Worm (Caenorhabditis elegans): ENCODE data around the gene crp-1.
A peak's percentile ranks its signal among the peaks of the same experiment; 100 is the strongest.

The crp-1 gene

DNA sequence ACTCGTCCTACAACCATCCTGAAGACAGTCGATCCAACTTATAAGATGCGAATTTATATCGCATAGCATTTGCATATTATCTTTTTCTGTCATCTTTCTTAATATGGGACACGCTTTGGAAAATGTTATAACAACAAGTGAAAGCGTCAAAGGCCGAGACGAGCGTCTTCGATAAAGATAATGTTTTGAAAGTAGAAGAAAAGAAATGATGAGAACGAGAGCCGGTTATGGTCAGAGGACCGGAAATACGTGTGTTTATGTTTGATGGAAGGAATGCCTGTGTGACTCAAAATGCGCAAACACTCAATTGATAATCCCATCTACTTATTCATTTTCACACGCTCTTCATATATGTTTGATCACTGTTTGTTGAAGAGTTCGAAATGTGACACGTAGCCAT is 24.6 kb downstream of the crp-1 start, which contains the start of gene C35A5.11:
TSS of gene C35A5.11 (minus strand) at position 101 of the 400 bp plus-strand sequence.
- no peak for TF ChIP-seq med-1 (GFP tag; optimal IDR thresholded peaks at IDR 0.05; ENCODE audit: insufficient read depth)
- no peak for TF ChIP-seq T22C8.4 (GFP tag; IDR thresholded peaks at IDR 0.05)
- no peak for TF ChIP-seq klf-2 (GFP tag; conservative IDR thresholded peaks at IDR 0.05)
- TF ChIP-seq cog-1 (tag; optimal IDR thresholded peaks at IDR 0.05) = no peak
- no peak for TF ChIP-seq tab-1 (GFP tag; IDR thresholded peaks at IDR 0.05)

- TF ChIP-seq tab-1 (GFP tag; IDR thresholded peaks at IDR 0.05) (no peak), ref-1 (GFP tag; conservative IDR thresholded peaks at IDR 0.05) (no peak), ztf-29 (GFP tag; IDR thresholded peaks at IDR 0.05) (no peak), klf-2 (GFP tag; conservative IDR thresholded peaks at IDR 0.05) (no peak), ztf-23 (GFP tag; IDR thresholded peaks at IDR 0.05) (no peak), T22C8.4 (GFP tag; IDR thresholded peaks at IDR 0.05) (no peak), med-1 (GFP tag; optimal IDR thresholded peaks at IDR 0.05; ENCODE audit: insufficient read depth) (no peak), flt-1 (GFP tag; IDR thresholded peaks at IDR 0.05) (no peak), cog-1 (tag; optimal IDR thresholded peaks at IDR 0.05) (no peak)
These were observed 25.5 kb downstream of the crp-1 start, which contains the start of gene C35A5.10 for ce11 chrV:10503893-10504292. Gene C35A5.10, plus strand, starts transcription at chrV:10504193.

DNA sequence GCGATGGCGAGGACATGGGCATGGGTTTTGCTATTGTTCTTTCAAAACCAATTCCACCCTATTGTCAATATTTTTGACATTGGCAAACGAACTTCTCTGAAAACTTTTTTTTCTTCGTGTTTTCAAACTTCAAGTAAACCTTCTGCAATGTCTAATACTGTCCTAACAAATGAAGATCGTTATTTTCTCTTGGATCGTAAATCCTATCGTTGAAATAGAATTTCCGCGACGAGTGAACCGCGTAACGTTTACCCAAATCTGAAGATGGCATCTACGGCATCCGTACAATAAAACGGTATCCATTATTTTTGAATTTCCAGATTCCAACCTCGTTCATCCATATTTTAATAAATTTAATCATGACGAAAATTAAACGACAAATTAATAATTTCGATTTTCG is 27.2 kb downstream of the crp-1 start, which contains the start of gene C35A5.5:
TSS of gene C35A5.5 (plus strand) at position 301 of the 400 bp plus-strand sequence.
- no peak for TF ChIP-seq ztf-23 (GFP tag; IDR thresholded peaks at IDR 0.05)
- TF ChIP-seq ref-1 (GFP tag; conservative IDR thresholded peaks at IDR 0.05) = no peak
- TF ChIP-seq flt-1 (GFP tag; IDR thresholded peaks at IDR 0.05) = no peak
- TF ChIP-seq med-1 (GFP tag; optimal IDR thresholded peaks at IDR 0.05; ENCODE audit: insufficient read depth) = no peak

DNA sequence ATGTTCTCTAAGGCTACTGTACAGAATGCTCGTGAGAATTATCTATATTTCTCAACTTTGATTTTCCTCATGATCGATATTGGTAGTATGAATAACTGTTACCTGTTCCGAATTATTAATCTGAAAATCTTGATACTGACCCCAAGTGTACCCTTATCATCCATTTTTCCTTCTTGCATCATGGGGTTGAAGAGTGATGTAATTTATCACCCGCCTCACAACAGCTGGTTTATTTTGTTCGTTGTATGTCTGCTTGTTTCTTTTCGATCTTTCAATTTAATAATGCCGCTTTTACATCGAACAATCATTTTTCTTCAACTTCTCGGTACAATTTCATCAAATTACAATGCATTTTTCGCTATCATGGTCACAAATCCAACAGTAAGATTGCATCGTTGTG is 30.5 kb downstream of the crp-1 start, which contains the start of gene C35A5.6:
TSS of gene C35A5.6 (plus strand) at position 283 of the 400 bp plus-strand sequence.
- no peak for TF ChIP-seq T22C8.4 (GFP tag; IDR thresholded peaks at IDR 0.05)
- TF ChIP-seq flt-1 (GFP tag; IDR thresholded peaks at IDR 0.05) = no peak
- no peak for TF ChIP-seq ztf-23 (GFP tag; IDR thresholded peaks at IDR 0.05)
- TF ChIP-seq klf-2 (GFP tag; conservative IDR thresholded peaks at IDR 0.05) = no peak
- TF ChIP-seq ztf-29 (GFP tag; IDR thresholded peaks at IDR 0.05) = no peak
- TF ChIP-seq cog-1 (tag; optimal IDR thresholded peaks at IDR 0.05) = no peak
- TF ChIP-seq tab-1 (GFP tag; IDR thresholded peaks at IDR 0.05) = no peak
- TF ChIP-seq med-1 (GFP tag; optimal IDR thresholded peaks at IDR 0.05; ENCODE audit: insufficient read depth) = no peak
- no peak for TF ChIP-seq ref-1 (GFP tag; conservative IDR thresholded peaks at IDR 0.05)

DNA sequence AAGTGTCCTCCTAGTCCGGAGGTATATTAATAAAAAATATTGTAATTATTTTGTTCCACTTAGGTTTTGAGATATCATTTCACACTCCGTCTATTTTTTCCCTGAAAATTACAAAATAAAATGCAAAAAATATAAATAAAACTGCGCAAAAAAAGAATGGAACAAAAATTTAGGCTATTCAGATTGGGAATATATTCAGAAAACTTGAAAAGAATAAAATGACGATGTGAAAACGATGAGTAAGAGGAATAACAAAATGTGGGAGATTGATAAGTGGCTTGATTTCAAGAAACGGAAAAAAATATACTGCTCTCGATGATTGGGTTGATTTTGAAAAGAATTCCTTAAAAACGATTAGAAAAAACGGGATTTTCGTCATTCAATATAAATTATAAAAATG is 35.9 kb downstream of the crp-1 start, which contains the start of gene dmsr-8:
TSS of gene dmsr-8 (minus strand) at position 101 of the 400 bp plus-strand sequence.
- TF ChIP-seq cog-1 (tag; optimal IDR thresholded peaks at IDR 0.05) (no peak), ztf-23 (GFP tag; IDR thresholded peaks at IDR 0.05) (no peak), tab-1 (GFP tag; IDR thresholded peaks at IDR 0.05) (no peak), klf-2 (GFP tag; conservative IDR thresholded peaks at IDR 0.05) (no peak), med-1 (GFP tag; optimal IDR thresholded peaks at IDR 0.05; ENCODE audit: insufficient read depth) (no peak), T22C8.4 (GFP tag; IDR thresholded peaks at IDR 0.05) (no peak), ref-1 (GFP tag; conservative IDR thresholded peaks at IDR 0.05) (no peak), flt-1 (GFP tag; IDR thresholded peaks at IDR 0.05) (no peak), ztf-29 (GFP tag; IDR thresholded peaks at IDR 0.05) (no peak)

- TF ChIP-seq tab-1 (GFP tag; IDR thresholded peaks at IDR 0.05) (no peak), ztf-23 (GFP tag; IDR thresholded peaks at IDR 0.05) (no peak), klf-2 (GFP tag; conservative IDR thresholded peaks at IDR 0.05) (no peak)
These were observed 38.3 kb downstream of the crp-1 start for ce11 chrV:10516702-10517101.

DNA sequence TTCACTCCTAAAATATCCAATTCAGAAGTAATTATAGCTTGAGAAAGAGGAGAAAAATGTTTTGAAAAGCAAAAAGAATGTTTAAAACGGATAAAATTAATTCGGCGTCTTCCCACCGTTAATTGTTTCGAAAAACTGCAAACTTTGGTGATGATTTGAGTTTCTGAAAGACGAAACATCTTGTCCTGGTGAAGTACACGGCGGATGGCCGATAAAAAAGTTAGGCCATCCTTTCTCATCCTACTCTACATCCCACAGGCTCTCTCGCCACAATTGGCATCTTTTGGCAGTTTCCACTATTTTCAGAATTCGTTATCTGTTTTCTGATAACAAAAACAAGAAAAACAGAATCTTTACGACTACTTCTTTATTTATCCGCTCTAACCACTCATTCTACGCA is 47.5 kb downstream of the crp-1 start, which contains the start of the genes C35A5.8 and hda-11:
TSS of gene C35A5.8 (minus strand) at position 7 of the 400 bp plus-strand sequence.
TSS of gene hda-11 (plus strand) at position 283 of the 400 bp plus-strand sequence.
- TF ChIP-seq ztf-29 (GFP tag; IDR thresholded peaks at IDR 0.05) (no peak), flt-1 (GFP tag; IDR thresholded peaks at IDR 0.05) (peak; percentile 79; the same call in 1 of the 2 replicates), T22C8.4 (GFP tag; IDR thresholded peaks at IDR 0.05) (no peak), ref-1 (GFP tag; conservative IDR thresholded peaks at IDR 0.05) (no peak), med-1 (GFP tag; optimal IDR thresholded peaks at IDR 0.05; ENCODE audit: insufficient read depth) (no peak), tab-1 (GFP tag; IDR thresholded peaks at IDR 0.05) (no peak), cog-1 (tag; optimal IDR thresholded peaks at IDR 0.05) (peak; percentile 3), klf-2 (GFP tag; conservative IDR thresholded peaks at IDR 0.05) (0 out of 2 replicates have a peak, but pooled peaks have one; percentile 27), ztf-23 (GFP tag; IDR thresholded peaks at IDR 0.05) (no peak)

DNA sequence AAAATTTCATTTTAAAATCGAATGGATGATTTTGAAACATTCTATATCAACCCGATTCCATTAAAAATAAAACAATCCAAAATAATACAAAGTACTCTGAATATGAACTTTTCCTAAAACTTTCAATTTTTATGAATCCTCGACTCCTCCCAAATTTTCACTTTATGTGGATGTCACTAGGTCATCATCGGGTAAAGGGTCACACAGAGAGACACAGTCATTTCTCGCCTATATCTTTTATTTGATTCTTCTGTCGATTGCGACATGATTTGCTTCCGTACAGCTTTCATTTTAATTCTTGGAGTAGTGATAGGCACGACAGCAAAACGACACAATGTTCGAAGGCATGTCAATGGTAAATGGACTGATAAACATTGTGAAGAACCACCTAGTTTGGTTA is 50.1 kb downstream of the crp-1 start, which contains the start of gene F25D1.3:
TSS of gene F25D1.3 (plus strand) at position 225 of the 400 bp plus-strand sequence.
- TF ChIP-seq tab-1 (GFP tag; IDR thresholded peaks at IDR 0.05) = no peak
- TF ChIP-seq klf-2 (GFP tag; conservative IDR thresholded peaks at IDR 0.05) = no peak
- no peak for TF ChIP-seq ref-1 (GFP tag; conservative IDR thresholded peaks at IDR 0.05)

ce11 chrV:10529600-10529999 is 51.2 kb downstream of the crp-1 start:
- no peak for TF ChIP-seq ztf-23 (GFP tag; IDR thresholded peaks at IDR 0.05)
- no peak for TF ChIP-seq ztf-29 (GFP tag; IDR thresholded peaks at IDR 0.05)
- TF ChIP-seq T22C8.4 (GFP tag; IDR thresholded peaks at IDR 0.05) = no peak
- TF ChIP-seq klf-2 (GFP tag; conservative IDR thresholded peaks at IDR 0.05) = no peak
- no peak for TF ChIP-seq flt-1 (GFP tag; IDR thresholded peaks at IDR 0.05)
- no peak for TF ChIP-seq tab-1 (GFP tag; IDR thresholded peaks at IDR 0.05)
- no peak for TF ChIP-seq ref-1 (GFP tag; conservative IDR thresholded peaks at IDR 0.05)
- TF ChIP-seq cog-1 (tag; optimal IDR thresholded peaks at IDR 0.05) = no peak
- no peak for TF ChIP-seq med-1 (GFP tag; optimal IDR thresholded peaks at IDR 0.05; ENCODE audit: insufficient read depth)

Data from whole organism, midembryonic.